Worm (Caenorhabditis elegans) whole organism, dauer: ENCODE measurements around the gene Y17D7B.10.

Source experiments
- unc-62 ChIP-seq: sonication (generic microtip); optimal IDR thresholded peaks from 2 replicates; lab custom pipeline; 2017; ENCODE audit warnings: missing biosample characterization, missing genetic modification reagents, missing genetic modification characterization

Gene Y17D7B.10

DNA sequence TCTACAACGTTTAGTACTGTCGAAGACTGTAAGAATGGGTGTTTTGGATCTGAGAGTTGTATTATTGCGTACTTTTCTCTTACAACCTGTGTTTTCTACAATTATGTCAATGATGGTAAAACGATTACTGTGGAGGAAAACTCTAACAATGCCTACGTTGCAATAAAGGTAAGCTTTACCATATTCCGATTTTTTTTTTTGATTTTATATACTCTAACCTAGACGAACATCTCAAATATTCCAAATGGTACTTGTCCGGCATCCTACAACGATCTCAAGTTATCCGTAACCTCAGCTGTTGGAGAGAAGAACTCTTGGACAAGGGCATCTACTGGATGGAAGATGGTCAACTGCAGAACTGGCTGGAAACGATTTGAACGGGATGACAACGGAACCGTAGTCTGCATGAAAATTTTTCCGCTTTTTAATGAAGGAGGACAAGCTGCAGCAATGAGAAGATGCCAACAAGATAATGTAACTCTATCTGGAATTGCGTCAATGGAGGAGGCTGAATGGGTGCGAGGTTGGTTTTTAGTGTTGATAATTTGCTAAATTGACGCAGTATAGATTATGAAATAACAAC lies 11.6 kb upstream of the Y17D7B.10 start:
- no peak for TF ChIP-seq unc-62 (GFP tag; lab: Kevin White, UChicago)

DNA sequence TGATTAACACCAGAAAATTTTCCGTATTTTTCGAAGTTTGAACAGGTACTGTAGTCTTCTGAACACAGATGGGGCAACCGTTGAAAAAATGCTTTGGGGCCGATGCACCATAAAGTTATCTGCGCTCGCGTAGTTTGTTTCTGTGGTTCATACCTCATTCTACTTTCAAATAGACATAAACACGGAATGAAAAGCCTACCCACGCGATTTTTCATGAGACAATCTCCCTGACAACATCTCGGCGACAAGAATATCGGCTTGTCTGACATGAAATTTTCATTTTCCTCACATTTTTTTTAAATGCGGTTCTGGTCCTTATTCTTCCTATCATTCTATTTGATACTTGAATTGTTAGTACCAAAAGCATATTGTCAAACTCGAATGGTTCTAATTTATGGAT lies 10.8 kb upstream of the Y17D7B.10 start, which contains the start of gene clec-257:
TSS of gene clec-257 (plus strand) at position 301 of the 400 bp plus-strand sequence.
- no peak for TF ChIP-seq unc-62 (GFP tag; lab: Kevin White, UChicago)

DNA sequence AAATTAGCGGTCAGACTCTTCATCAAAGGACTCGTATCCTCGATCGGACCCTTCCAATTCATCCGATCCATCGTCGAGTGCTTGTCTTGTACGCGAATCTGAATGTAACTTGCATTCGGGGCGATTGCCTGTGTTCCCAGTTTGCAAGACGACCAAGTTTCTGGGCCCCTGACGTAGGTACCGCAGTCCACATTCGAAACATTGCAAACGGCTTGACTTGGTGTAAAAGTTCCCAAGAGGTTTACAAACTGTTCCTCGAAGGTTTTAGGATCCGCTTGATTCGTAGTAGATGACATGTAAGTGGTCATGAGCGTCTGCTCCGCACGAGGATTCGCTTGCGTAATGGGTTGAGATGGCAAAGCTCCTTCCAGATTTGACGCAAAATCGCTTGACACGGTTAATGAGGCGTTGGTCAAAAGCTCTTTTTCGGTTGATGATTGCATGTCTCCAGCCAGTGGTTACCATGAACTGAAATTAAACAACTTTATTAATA lies 7.2 kb upstream of the Y17D7B.10 start, which contains the start of gene Y17D7B.4:
TSS of gene Y17D7B.4 (minus strand) at position 443 of the 493 bp plus-strand sequence.
- TF ChIP-seq unc-62 (GFP tag; lab: Kevin White, UChicago), result no peak

DNA sequence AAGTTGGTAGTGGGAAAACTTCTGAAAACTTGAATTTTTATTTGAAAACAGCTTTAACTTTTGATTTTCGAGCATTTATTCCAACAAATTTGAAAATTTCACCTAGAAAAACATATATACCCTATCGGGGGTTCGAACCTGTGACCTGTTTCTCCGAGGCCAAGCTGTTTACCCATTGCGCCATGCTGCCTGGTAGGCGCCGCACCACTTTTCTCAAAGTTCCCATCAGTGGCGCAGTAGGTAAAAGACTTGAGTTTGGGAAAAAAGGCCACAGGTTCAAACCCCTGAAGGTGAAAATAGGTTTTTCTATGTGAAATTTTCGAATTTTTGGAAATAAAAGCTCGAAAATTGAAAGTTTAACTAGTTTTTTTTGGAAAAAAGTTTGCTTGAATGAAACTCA lies 2.9 kb upstream of the Y17D7B.10 start:
- no peak for TF ChIP-seq unc-62 (GFP tag; lab: Kevin White, UChicago)

DNA sequence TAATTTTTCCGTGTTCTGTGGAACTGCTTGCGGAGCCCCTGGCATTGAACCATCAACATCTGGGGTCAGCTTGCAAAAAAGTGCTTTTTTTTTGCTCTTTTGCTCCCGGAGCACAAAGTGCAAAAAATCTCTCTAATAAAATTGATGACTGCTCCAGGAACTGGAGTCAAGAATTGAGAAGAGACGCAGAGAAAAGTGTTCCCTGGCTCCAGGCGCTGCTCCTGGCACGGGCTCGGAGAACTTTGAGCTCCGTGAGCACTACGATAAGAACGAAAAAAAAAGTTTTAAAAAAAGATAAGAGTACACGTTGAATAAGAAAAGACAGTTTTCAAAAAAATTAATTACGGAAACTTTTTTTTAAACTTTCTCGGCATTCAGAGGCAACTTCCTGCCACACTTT lies 769 bp upstream of the Y17D7B.10 start:
- TF ChIP-seq unc-62 (GFP tag; lab: Kevin White, UChicago), result no peak

DNA sequence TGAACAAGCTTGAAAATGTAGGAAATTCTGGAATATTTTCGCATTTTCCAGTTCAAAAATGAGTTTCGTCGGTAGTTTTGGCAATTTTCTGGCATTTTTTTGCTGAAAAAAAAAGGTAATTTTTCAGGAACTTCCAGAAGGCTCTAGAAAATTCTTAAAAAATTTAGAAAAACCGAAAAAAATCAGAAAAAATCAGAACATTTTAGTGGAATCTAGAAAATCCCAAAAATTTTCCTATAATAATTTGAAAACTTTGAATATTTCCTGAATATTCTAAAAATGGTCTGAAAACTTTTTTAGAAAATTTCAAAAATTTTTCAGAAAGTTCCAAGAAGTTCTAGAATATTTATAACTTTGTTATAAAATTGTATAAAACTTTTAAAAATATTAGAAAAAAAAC lies 3.2 kb downstream of the Y17D7B.10 start, which contains the start of gene Y17D7B.3:
TSS of gene Y17D7B.3 (minus strand) at position 101 of the 400 bp plus-strand sequence.
- TF ChIP-seq unc-62 (GFP tag; lab: Kevin White, UChicago), result no peak

DNA sequence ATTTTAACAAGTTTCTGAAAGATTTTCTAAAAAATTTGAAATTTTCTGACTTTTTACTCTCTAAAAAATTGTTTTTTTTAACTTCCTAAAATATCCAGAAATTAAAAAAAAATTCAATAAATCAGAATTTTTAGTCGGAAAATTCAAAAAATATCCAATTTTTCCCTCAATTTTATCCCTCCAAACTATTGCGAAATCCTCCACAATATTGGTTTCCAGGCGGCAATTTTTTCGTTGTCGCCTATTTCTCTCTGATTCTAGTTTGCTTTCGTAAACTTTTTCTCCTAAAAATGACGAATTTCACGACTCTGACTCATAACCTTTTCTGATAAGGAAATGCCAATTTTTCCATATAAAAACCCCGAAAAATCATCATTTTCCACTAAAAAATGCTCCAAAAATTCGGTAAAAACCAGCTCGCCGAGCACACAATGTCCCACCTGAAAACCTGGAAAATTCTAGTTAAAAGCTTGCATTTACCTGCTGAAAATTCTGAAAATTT lies 4.0 kb downstream of the Y17D7B.10 start, which contains the start of gene Y17D7B.2:
TSS of gene Y17D7B.2 (plus strand) at position 323 of the 502 bp plus-strand sequence.
- no peak for TF ChIP-seq unc-62 (GFP tag; lab: Kevin White, UChicago)

DNA sequence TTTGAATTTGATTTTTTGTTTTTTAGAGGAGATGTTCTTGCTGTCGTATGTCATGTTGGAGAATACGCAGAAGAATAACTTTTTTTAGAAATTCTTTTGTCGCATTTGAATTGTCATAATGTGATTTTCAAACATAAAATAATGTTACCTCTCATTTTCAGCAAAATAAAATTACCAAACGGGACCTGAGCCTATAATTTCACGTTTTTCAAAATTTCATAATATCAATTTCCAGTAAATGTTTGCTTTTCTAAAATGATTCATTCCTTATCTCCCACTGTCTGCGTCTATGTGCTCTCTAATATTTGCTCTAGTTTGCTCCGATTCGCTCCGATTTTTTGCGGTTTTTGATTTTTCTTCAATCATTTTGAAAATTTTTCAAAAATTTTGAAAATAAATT lies 7.1 kb downstream of the Y17D7B.10 start, which contains the start of gene nhr-231:
TSS of gene nhr-231 (plus strand) at position 301 of the 400 bp plus-strand sequence.
- no peak for TF ChIP-seq unc-62 (GFP tag; lab: Kevin White, UChicago)

DNA sequence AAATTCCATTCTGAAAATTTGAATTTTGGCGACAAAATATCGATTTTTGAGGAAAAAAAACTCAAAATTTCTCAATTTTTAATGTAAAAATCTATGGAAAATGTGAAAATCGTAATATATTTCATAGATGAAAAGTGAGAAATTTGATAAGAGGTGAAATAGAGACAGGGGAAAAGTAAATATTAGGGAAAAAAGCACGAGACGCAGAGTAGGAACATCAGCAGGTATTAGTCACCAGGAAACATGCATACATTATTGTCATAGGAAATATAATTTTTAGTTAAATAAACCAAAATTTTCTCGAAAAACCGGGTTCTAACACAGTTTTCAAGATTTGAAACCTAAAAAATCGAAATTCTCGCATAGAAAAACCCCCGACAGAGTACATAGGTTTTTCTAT lies 17.3 kb downstream of the Y17D7B.10 start, which contains the start of gene nhr-170:
TSS of gene nhr-170 (minus strand) at position 16 of the 400 bp plus-strand sequence.
- TF ChIP-seq unc-62 (GFP tag; lab: Kevin White, UChicago), result no peak

DNA sequence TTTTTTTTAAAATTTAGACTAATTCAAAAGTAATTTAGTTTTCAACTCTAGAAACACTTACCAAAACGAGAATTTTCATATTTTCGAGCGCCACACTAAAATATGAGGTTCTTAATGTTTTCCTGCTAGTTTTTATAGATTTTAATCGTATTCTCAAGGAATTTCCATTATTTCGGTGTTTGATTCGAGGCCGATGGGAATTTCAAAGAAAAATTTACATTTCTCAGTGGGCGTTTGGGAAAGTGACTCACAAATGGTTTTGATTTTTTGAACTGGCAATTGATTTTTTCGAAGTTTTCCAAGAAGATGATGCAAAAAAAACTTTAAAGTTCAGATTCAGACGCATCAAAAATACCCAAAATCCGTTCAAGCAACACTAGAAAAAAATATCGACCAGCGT lies 18.6 kb downstream of the Y17D7B.10 start, which contains the start of gene C54E10.11:
TSS of gene C54E10.11 (minus strand) at position 101 of the 400 bp plus-strand sequence.
- no peak for TF ChIP-seq unc-62 (GFP tag; lab: Kevin White, UChicago)

DNA sequence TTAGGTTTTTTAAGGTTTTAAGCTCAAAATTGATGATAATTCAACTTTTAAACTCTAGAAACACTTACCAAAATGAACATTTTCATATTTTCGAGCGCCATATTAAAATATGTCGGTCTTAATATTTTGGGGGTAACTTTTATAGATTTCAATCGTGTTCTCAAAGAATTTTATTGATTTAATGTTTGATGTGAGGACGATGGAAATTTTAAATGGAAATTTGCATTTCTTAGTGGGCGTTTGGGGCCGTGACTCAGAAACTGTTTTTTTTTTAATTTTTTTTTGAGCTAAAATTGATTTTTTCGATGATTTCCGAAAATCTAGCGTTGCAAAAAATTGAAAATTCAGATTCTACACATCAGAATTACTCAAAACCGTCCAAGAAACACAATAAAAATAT lies 19.7 kb downstream of the Y17D7B.10 start, which contains the start of gene C54E10.10:
TSS of gene C54E10.10 (minus strand) at position 101 of the 400 bp plus-strand sequence.
- TF ChIP-seq unc-62 (GFP tag; lab: Kevin White, UChicago), result no peak

DNA sequence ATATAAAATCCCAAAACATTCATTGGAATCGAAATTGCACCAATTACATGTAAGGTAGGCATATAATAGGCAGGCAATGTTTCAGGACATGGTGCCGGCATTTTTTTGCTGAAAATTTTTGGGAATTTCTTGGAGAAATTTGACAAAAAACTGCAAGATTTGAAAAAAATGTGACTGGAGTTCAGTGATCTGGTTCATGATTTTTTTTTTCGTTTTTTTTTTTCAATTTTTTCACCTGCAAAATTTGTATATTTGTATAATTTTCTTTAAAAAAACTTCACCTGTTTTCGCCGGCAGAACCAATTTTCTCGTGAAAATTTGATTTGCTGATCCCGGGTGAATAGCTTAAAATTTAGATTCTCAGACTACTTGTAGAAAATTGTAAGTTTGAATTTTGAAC lies 22.9 kb downstream of the Y17D7B.10 start, which contains the start of gene sri-10:
TSS of gene sri-10 (minus strand) at position 101 of the 400 bp plus-strand sequence.
- no peak for TF ChIP-seq unc-62 (GFP tag; lab: Kevin White, UChicago)

DNA sequence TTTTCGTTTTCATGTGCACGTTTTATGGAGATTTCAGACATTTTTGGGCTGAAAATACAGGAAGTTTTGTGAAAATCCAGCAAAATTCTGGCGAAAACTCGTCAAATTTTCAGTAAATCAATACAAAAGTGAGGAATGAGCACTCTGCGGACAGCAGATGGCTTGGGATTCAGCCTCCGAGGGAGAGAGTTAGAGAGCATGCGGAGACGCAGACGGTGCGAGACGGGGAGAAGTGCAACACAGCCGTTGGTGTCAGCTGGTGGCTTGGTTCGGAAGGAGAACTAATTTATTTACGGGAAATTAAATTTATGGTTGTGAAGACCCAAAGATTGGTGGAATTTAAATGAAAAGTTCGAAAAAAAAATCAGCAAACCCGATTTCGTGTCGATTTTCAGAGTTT lies 25.1 kb downstream of the Y17D7B.10 start, which contains the start of gene C54E10.6:
TSS of gene C54E10.6 (minus strand) at position 109 of the 400 bp plus-strand sequence.
- TF ChIP-seq unc-62 (GFP tag; lab: Kevin White, UChicago), result no peak

DNA sequence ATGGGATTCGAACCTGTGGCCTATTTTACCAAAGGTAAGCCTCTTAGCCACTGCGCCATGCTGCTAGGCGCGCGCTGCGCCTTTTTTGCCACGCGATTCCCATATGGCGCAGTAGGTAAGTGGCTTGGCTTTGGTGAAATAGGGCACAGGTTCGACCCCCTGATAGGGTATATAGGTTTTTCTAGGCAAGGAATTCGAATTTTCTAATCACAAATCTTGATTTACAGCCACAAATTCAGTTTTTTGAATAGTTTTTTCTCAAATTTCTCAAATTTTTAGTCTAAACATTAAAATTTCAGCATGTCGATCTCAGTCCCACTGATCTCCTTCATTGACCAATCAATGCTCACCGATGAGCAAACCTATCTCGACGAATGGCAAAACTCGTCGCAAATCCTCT lies 27.2 kb downstream of the Y17D7B.10 start, which contains the start of gene C54E10.3:
TSS of gene C54E10.3 (plus strand) at position 301 of the 400 bp plus-strand sequence.
- TF ChIP-seq unc-62 (GFP tag; lab: Kevin White, UChicago), result no peak

DNA sequence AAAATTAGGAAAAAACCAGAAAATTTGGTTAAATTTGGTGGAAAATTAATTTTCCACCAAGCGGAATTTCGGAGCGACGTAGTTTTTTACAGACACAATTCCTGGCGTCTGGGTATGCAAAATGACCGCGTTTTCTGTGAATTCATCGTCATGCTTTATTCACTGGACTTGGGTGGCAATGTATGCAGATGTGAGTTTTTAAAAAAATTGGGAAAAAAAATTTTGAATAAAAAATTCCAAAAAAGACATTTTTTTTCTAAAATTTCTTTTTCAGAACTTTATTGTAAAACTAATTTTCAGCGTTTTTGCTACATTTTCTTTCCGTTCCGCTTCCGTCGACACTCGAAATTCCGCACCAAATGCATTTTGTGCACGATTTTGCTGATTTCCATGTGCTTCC lies 27.8 kb downstream of the Y17D7B.10 start, which contains the start of gene C54E10.7:
TSS of gene C54E10.7 (plus strand) at position 301 of the 400 bp plus-strand sequence.
- TF ChIP-seq unc-62 (GFP tag; lab: Kevin White, UChicago), result no peak

DNA sequence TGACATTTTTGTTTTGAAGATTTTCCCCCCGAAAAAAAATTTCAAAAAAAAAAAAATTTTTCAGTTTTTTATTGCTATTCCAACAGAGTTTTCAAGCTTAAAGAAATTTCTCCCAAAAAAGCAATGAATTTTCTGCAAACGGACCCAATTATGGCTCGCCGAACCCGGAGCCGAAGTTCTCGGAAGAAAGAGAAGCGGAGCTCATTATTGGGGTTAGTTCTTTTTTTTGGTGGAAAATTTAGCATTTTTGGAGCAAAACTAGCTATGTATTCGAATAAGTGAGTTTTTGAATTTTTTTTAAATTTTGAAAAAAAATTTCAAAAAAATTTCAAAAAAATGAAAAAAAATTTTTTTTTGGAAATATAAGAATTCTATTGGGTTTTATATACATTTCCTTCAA lies 36.1 kb downstream of the Y17D7B.10 start, which contains the start of gene ncs-5:
TSS of gene ncs-5 (plus strand) at position 124 of the 400 bp plus-strand sequence.
- TF ChIP-seq unc-62 (GFP tag; lab: Kevin White, UChicago), result no peak
